Worm (Caenorhabditis elegans): ENCODE measurements around the gene cdh-4.
A peak's percentile ranks its signal among the peaks of the same experiment; 100 is the strongest.

Gene cdh-4

ce11 chrIII:4540604-4541003 is 20.4 kb downstream of the cdh-4 start, which contains the start of gene ugt-62:
ugt-62 (minus strand) TSS chrIII:4540623.
- no peak for TF ChIP-seq lin-32 (GFP tag; optimal IDR thresholded peaks at IDR 0.05)

ce11 chrIII:4542362-4542931 is 22.3 kb downstream of the cdh-4 start, which contains the start of the genes mrps-34 and cisd-3.1:
mrps-34 (minus strand) TSS chrIII:4542452.
cisd-3.1 (plus strand) TSS chrIII:4542881.
- TF ChIP-seq ztf-11 (tag; optimal IDR thresholded peaks at IDR 0.05): no peak
- TF ChIP-seq unc-62 (GFP tag; optimal IDR thresholded peaks at IDR 0.05): no peak
- TF ChIP-seq flh-1 (GFP tag; optimal IDR thresholded peaks at IDR 0.05): no peak
- no peak for TF ChIP-seq nhr-12 (tag; optimal IDR thresholded peaks at IDR 0.05)
- peak; percentile 6 for TF ChIP-seq unc-120 (tag; optimal IDR thresholded peaks at IDR 0.05; ENCODE audit: poor library complexity, severe bottlenecking)
- TF ChIP-seq ceh-83 (GFP tag; optimal IDR thresholded peaks at IDR 0.05): no peak
- TF ChIP-seq zip-8 (tag; optimal IDR thresholded peaks at IDR 0.05): no peak
- TF ChIP-seq mep-1 (tag; optimal IDR thresholded peaks at IDR 0.05): peak; percentile 26
- no peak for TF ChIP-seq elt-1 (tag; optimal IDR thresholded peaks at IDR 0.05; ENCODE audit: borderline replicate concordance, insufficient read depth)
- TF ChIP-seq sem-2 (GFP tag; optimal IDR thresholded peaks at IDR 0.05): no peak
- peak; percentile 58 for TF ChIP-seq sptf-1 (tag; optimal IDR thresholded peaks at IDR 0.05)
- peak; percentile 18 for TF ChIP-seq hlh-1 (tag; optimal IDR thresholded peaks at IDR 0.05)
- no peak for TF ChIP-seq nhr-237 (tag; optimal IDR thresholded peaks at IDR 0.05)
- TF ChIP-seq tbx-8 (GFP tag; optimal IDR thresholded peaks at IDR 0.05): no peak
- peak; percentile 58 for TF ChIP-seq ceh-43 (GFP tag; optimal IDR thresholded peaks at IDR 0.05)
- TF ChIP-seq ceh-39 (tag; optimal IDR thresholded peaks at IDR 0.05): no peak
- TF ChIP-seq mls-2 (tag; optimal IDR thresholded peaks at IDR 0.05): peak; percentile 32
- no peak for TF ChIP-seq pha-4 (tag; optimal IDR thresholded peaks at IDR 0.05)
- TF ChIP-seq mab-5 (tag; optimal IDR thresholded peaks at IDR 0.05): peak; percentile 16
- TF ChIP-seq snpc-4 (tag; optimal IDR thresholded peaks at IDR 0.05): no peak
- no peak for TF ChIP-seq ces-1 (GFP tag; optimal IDR thresholded peaks at IDR 0.05)
- TF ChIP-seq nhr-76 (tag; optimal IDR thresholded peaks at IDR 0.05): no peak
- no peak for TF ChIP-seq bed-3 (GFP tag; optimal IDR thresholded peaks at IDR 0.05)
- peak; percentile 47 for TF ChIP-seq lsy-2 (tag; optimal IDR thresholded peaks at IDR 0.05)
- TF ChIP-seq lin-32 (GFP tag; optimal IDR thresholded peaks at IDR 0.05): no peak
- TF ChIP-seq cnd-1 (tag; optimal IDR thresholded peaks at IDR 0.05): peak; percentile 12
- TF ChIP-seq nhr-28 (tag; optimal IDR thresholded peaks at IDR 0.05): no peak
- peak; percentile 57 for TF ChIP-seq M03D4.4 (tag; optimal IDR thresholded peaks at IDR 0.05)
- peak; percentile 23 for TF ChIP-seq blmp-1 (tag; optimal IDR thresholded peaks at IDR 0.05)
- no peak for TF ChIP-seq drap-1 (GFP tag; optimal IDR thresholded peaks at IDR 0.05)
- no peak for TF ChIP-seq elt-3 (tag; optimal IDR thresholded peaks at IDR 0.05)
- TF ChIP-seq unc-39 (tag; optimal IDR thresholded peaks at IDR 0.05): no peak
- no peak for TF ChIP-seq ham-2 (GFP tag; optimal IDR thresholded peaks at IDR 0.05)
- TF ChIP-seq lin-13 (tag; optimal IDR thresholded peaks at IDR 0.05): no peak
- no peak for TF ChIP-seq nhr-2 (tag; optimal IDR thresholded peaks at IDR 0.05)

ce11 chrIII:4544959-4545358 is 24.8 kb downstream of the cdh-4 start, which contains the start of gene M88.3:
M88.3 (minus strand) TSS chrIII:4545059.
- TF ChIP-seq sptf-1 (tag; optimal IDR thresholded peaks at IDR 0.05) (no peak), unc-39 (tag; optimal IDR thresholded peaks at IDR 0.05) (no peak), flh-1 (GFP tag; optimal IDR thresholded peaks at IDR 0.05) (no peak), nhr-237 (tag; optimal IDR thresholded peaks at IDR 0.05) (no peak), elt-3 (tag; optimal IDR thresholded peaks at IDR 0.05) (no peak), mls-2 (tag; optimal IDR thresholded peaks at IDR 0.05) (no peak)

- no peak for TF ChIP-seq mls-2 (tag; optimal IDR thresholded peaks at IDR 0.05)
- TF ChIP-seq elt-1 (tag; optimal IDR thresholded peaks at IDR 0.05; ENCODE audit: borderline replicate concordance, insufficient read depth): no peak
- no peak for TF ChIP-seq nhr-2 (tag; optimal IDR thresholded peaks at IDR 0.05)
- TF ChIP-seq ces-1 (GFP tag; optimal IDR thresholded peaks at IDR 0.05): no peak
- TF ChIP-seq M03D4.4 (tag; optimal IDR thresholded peaks at IDR 0.05): no peak
- no peak for TF ChIP-seq nhr-237 (tag; optimal IDR thresholded peaks at IDR 0.05)
- no peak for TF ChIP-seq ztf-11 (tag; optimal IDR thresholded peaks at IDR 0.05)
- no peak for TF ChIP-seq zip-8 (tag; optimal IDR thresholded peaks at IDR 0.05)
- no peak for TF ChIP-seq sptf-1 (tag; optimal IDR thresholded peaks at IDR 0.05)
Observed at ce11 chrIII:4548739-4549138, 28.6 kb downstream of the cdh-4 start, which contains the start of gene M88.4. M88.4 (plus strand) TSS chrIII:4549039.
